Worm (Caenorhabditis elegans) whole organism, midembryonic: ENCODE measurements around the gene F18E3.13.

ENCODE experiments used
- T22C8.4 ChIP-seq: fragments of 200-800 bp; sonication (Bioruptor generic); IDR thresholded peaks from 2 replicates; pipeline ENCODE4 v1.3.6; 2022; ENCODE audit warnings: missing genetic modification characterization, missing compliant biosample characterization
- cog-1 ChIP-seq: sonication (generic microtip); optimal IDR thresholded peaks from 2 replicates; lab custom pipeline; 2016; ENCODE audit warnings: missing genetic modification characterization, missing compliant biosample characterization
- flt-1 ChIP-seq: fragments of 200-800 bp; sonication (Bioruptor generic); IDR thresholded peaks from 2 replicates; pipeline ENCODE4 v1.3.6; 2022; ENCODE audit warnings: missing genetic modification characterization, missing compliant biosample characterization
- klf-2 ChIP-seq: fragments of 200-800 bp; sonication (Bioruptor generic); conservative IDR thresholded peaks from 2 replicates; pipeline ENCODE4 v1.3.6; 2022; ENCODE audit warnings: missing genetic modification reagents, missing genetic modification characterization, missing compliant biosample characterization
- med-1 ChIP-seq: sonication (generic microtip); optimal IDR thresholded peaks from 2 replicates; lab custom pipeline; 2017; ENCODE audit warnings: missing genetic modification characterization, mild to moderate bottlenecking, missing compliant biosample characterization, antibody characterized with exemption, missing genetic modification reagents; ENCODE audit not compliant: insufficient read depth
- ref-1 ChIP-seq: fragments of 200-800 bp; sonication (Bioruptor generic); conservative IDR thresholded peaks from 2 replicates; pipeline ENCODE4 v1.3.6; 2022; ENCODE audit warnings: missing genetic modification reagents, missing genetic modification characterization, missing compliant biosample characterization
- tab-1 ChIP-seq: fragments of 200-800 bp; sonication (Bioruptor generic); IDR thresholded peaks from 2 replicates; pipeline ENCODE4 v1.3.6; 2022; ENCODE audit warnings: missing genetic modification characterization, missing compliant biosample characterization
- ztf-23 ChIP-seq: fragments of 200-800 bp; sonication (Bioruptor generic); IDR thresholded peaks from 2 replicates; pipeline ENCODE4 v1.3.6; 2022; ENCODE audit warnings: missing genetic modification reagents, missing genetic modification characterization, missing compliant biosample characterization
- ztf-29 ChIP-seq: fragments of 200-800 bp; sonication (Bioruptor generic); IDR thresholded peaks from 2 replicates; pipeline ENCODE4 v1.3.6; 2022; ENCODE audit warnings: missing genetic modification reagents, missing genetic modification characterization, missing compliant biosample characterization

The F18E3.13 gene

DNA sequence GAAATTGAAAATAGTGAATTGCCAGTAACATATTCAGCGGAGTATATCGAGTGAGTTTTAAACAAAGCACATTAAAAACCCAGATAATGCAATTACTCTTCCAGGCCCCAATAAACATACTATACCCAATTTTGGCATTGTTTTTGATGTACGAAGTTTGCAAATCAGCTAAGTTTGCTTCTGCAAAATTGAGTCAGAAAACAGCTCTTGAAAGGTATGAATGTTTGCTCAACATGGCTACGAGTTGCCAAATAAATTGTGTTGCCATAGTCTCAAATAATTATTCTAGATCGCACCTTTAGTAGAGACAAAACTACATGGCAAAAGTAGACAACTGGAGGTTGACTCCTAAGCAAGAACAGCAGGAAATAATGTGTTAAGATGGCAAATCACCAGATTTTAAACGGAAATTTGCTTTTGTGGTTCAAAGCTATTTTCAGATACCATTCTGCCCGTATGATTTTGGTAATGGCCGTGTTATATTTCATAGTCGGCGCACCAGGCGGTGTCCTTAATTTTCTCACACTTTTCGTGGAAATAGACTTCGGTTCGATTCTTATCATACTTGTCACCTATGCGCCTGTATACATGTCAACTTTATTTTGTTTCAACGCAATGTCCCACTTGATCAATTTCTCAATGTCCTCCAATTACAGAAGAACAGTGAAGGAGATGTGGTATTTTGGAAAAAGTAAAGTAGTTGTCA is 16.6 kb downstream of the F18E3.13 start:
- TF ChIP-seq ztf-23 (no peak), T22C8.4 (no peak), ref-1 (no peak), med-1 (GFP tag; lab: Kevin White, UChicago) (no peak), flt-1 (no peak), ztf-29 (GFP tag; lab: Robert Waterston, UW) (no peak), tab-1 (GFP tag; lab: Robert Waterston, UW) (no peak), cog-1 (no peak), klf-2 (GFP tag; lab: Robert Waterston, UW) (no peak)

DNA sequence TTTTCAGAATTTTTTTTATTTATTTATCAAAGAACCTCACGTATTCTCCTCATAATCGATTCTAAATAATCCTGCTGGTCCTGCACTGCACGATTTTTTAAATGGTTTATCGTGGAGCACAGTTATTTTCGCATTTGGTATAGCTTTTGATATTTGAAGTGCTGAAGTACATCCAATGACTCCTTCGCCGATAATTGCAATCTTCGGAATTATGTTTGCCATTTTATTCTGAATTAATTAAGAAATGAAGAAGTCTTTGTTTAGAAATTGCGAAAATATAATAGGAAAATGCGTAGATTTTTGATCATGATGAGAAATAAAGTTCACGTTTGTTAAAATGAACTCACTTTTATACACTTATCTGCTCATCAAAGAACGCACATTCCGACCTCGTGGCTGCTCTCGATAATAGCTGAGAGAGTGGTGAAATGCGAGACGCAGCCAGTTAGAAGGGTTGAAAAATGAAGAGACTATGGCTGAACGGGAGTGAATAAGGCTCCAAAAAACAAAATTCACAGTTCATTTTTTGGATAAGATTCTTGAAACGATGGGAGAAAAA is 18.9 kb downstream of the F18E3.13 start:
- no peak for TF ChIP-seq flt-1
- TF ChIP-seq klf-2 (GFP tag; lab: Robert Waterston, UW): no peak
- no peak for TF ChIP-seq tab-1 (GFP tag; lab: Robert Waterston, UW)
- TF ChIP-seq ztf-29 (GFP tag; lab: Robert Waterston, UW): no peak
- no peak for TF ChIP-seq ztf-23
- TF ChIP-seq cog-1: no peak
- no peak for TF ChIP-seq T22C8.4
- TF ChIP-seq ref-1: no peak
- no peak for TF ChIP-seq med-1 (GFP tag; lab: Kevin White, UChicago)

DNA sequence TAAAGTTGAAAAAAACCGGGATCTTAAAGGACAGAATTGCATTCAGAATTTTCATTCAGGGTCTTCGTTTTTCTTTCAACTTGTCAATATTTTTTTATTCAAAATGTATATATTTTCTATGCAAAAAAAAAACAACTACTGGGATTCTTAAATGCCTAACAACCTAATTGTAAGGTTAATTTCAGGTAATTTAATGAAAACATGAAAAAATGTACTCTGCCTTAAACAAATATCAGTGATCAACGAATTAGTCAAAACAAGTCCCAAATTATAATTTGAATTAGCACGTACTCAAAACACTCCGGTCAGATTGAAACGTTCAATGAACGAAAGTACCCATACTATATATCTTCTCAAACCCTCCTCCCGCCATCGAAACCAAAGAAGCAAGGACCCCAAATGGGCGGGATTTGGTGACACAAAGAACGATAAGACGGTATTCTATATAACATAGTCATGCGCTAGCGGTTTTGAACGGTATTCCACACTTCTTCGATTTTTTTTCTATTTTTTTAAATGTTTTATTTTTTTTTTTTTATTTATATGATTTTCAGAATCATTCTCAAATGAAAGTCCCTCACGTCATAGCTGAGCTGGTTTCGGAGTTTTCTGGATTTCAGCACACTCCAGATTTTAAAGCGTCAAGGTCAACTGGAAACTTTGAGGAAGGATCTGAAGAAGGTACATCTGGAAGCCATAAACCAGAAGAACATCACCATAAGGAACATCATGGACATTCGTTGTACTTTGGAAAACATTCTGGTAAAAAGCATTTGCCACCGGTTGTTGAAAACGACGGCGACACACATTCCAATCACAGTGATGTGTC is 19.6 kb downstream of the F18E3.13 start, which contains the start of the genes ddo-2 and F25E5.8:
Gene ddo-2, minus strand, starts transcription at position 330 of the 829 bp plus-strand sequence.
Gene F25E5.8, plus strand, starts transcription at position 555 of the 829 bp plus-strand sequence.
- TF ChIP-seq ztf-23 (no peak), ref-1 (no peak), klf-2 (GFP tag; lab: Robert Waterston, UW) (no peak), flt-1 (no peak), T22C8.4 (no peak), med-1 (GFP tag; lab: Kevin White, UChicago) (no peak), ztf-29 (GFP tag; lab: Robert Waterston, UW) (no peak)

ce11 chrV:7436509-7436908 is 20.5 kb downstream of the F18E3.13 start:
- TF ChIP-seq flt-1 (no peak), ztf-29 (GFP tag; lab: Robert Waterston, UW) (no peak), T22C8.4 (no peak), tab-1 (GFP tag; lab: Robert Waterston, UW) (no peak), cog-1 (no peak), klf-2 (GFP tag; lab: Robert Waterston, UW) (no peak), ztf-23 (no peak), ref-1 (no peak), med-1 (GFP tag; lab: Kevin White, UChicago) (no peak)

- no peak for TF ChIP-seq ref-1
- no peak for TF ChIP-seq T22C8.4
- no peak for TF ChIP-seq cog-1
- TF ChIP-seq flt-1: no peak
- TF ChIP-seq ztf-23: no peak
- no peak for TF ChIP-seq klf-2 (GFP tag; lab: Robert Waterston, UW)
- TF ChIP-seq ztf-29 (GFP tag; lab: Robert Waterston, UW): no peak
- no peak for TF ChIP-seq tab-1 (GFP tag; lab: Robert Waterston, UW)
- TF ChIP-seq med-1 (GFP tag; lab: Kevin White, UChicago): no peak
Observed at ce11 chrV:7436911-7437310, 20.9 kb downstream of the F18E3.13 start.

- TF ChIP-seq T22C8.4: no peak
- TF ChIP-seq ztf-23: no peak
- TF ChIP-seq cog-1: no peak
- no peak for TF ChIP-seq ztf-29 (GFP tag; lab: Robert Waterston, UW)
- no peak for TF ChIP-seq tab-1 (GFP tag; lab: Robert Waterston, UW)
- TF ChIP-seq flt-1: no peak
- TF ChIP-seq med-1 (GFP tag; lab: Kevin White, UChicago): no peak
- no peak for TF ChIP-seq klf-2 (GFP tag; lab: Robert Waterston, UW)
- TF ChIP-seq ref-1: no peak
Observed at ce11 chrV:7437538-7437937, 21.6 kb downstream of the F18E3.13 start, which contains the start of gene F25E5.9. Gene F25E5.9, minus strand, starts transcription at chrV:7437919.

DNA sequence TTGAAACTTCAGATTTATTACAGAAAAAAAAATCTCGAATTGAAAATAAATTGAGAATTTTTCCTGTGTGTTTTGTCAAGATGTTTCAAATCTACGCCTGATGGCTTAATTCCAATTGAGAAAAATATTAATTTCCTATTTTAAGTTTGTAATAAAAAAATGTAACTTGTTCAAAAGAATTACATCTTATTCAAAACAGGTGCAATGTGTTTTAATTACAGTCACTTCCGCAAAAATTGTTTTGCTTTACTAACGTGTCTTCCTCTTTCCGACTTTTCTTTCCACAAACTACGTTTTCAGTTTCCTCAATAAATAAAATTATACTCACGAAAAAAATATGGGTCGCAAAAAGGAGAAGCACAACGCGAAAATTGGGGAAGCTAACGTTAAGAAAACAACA is 22.0 kb downstream of the F18E3.13 start, which contains the start of gene F25E5.16:
Gene F25E5.16, plus strand, starts transcription at position 301 of the 400 bp plus-strand sequence.
- no peak for TF ChIP-seq ref-1
- TF ChIP-seq tab-1 (GFP tag; lab: Robert Waterston, UW): no peak
- no peak for TF ChIP-seq klf-2 (GFP tag; lab: Robert Waterston, UW)
- TF ChIP-seq T22C8.4: no peak

DNA sequence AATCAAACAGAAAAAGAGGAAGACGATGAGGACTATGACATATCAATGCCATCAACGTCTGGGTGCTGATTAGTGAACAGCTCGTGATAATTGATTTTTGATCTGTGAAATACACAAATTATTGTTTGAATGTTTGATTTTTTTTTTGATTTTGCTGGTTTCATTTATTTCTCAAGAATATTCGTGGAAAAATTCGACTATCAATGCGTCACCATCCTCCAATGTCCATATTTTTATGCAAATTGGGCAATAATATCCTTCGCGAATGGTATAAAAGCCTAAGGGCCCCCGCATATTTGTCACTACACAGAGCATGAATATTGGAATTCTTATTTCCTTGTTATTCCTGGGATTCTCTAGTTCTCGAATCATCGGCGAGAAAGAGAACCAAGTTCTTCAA is 23.8 kb downstream of the F18E3.13 start, which contains the start of gene try-13:
Gene try-13, plus strand, starts transcription at position 301 of the 400 bp plus-strand sequence.
- no peak for TF ChIP-seq tab-1 (GFP tag; lab: Robert Waterston, UW)
- TF ChIP-seq flt-1: no peak
- TF ChIP-seq cog-1: no peak
- no peak for TF ChIP-seq ztf-23
- TF ChIP-seq ztf-29 (GFP tag; lab: Robert Waterston, UW): no peak
- TF ChIP-seq T22C8.4: no peak
- no peak for TF ChIP-seq med-1 (GFP tag; lab: Kevin White, UChicago)
- no peak for TF ChIP-seq klf-2 (GFP tag; lab: Robert Waterston, UW)
- TF ChIP-seq ref-1: no peak

DNA sequence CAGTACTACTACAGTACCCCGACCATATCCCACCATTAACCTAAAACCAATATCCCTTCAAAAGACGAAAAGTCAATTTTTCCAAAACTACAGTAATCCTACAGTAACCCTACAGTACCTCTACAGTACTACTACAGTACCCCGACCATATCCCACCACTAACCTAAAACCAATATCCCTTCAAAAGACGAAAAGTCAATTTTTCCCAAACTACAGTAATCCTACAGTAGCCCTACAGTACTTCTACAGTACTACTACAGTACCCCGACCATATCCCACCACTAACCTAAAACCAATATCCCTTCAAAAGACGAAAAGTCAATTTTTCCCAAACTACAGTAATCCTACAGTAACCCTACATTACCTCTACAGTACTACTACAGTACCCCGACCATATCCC is 27.5 kb downstream of the F18E3.13 start:
- 0 out of 2 replicates have a peak, but pooled peaks have one; percentile 27 for TF ChIP-seq flt-1
- peak; percentile 46; the same call in 1 of the 2 replicates for TF ChIP-seq ref-1
- TF ChIP-seq ztf-29 (GFP tag; lab: Robert Waterston, UW): peak; percentile 39; the same call in 1 of the 2 replicates
- TF ChIP-seq klf-2 (GFP tag; lab: Robert Waterston, UW): peak; percentile 79
- TF ChIP-seq ztf-23: peak; percentile 79; the same call in 1 of the 2 replicates
